Worm (Caenorhabditis elegans): ENCODE data around the gene T05C12.8.

T05C12.8 gene

ce11 chrII:8216922-8217321 lies 26.6 kb upstream of the T05C12.8 start, which contains the start of gene ifg-1:
Gene ifg-1, plus strand, starts transcription at chrII:8217222.
- TF ChIP-seq egl-18 (GFP tag; IDR thresholded peaks at IDR 0.05) (no peak), zfh-2 (GFP tag; conservative IDR thresholded peaks at IDR 0.05) (no peak), madf-6 (GFP tag; IDR thresholded peaks at IDR 0.05) (no peak)

- TF ChIP-seq athp-1 (tag; optimal IDR thresholded peaks at IDR 0.05) (no peak), aptf-3 (GFP tag; IDR thresholded peaks at IDR 0.05) (no peak), ztf-26 (tag; optimal IDR thresholded peaks at IDR 0.05) (no peak), F33H1.4 (GFP tag; IDR thresholded peaks at IDR 0.05) (peak; percentile 73), sea-2 (GFP tag; IDR thresholded peaks at IDR 0.05) (no peak), atf-7 (tag; optimal IDR thresholded peaks at IDR 0.05) (no peak), cebp-1 (GFP tag; IDR thresholded peaks at IDR 0.05) (peak; percentile 66; the same call in 1 of the 2 replicates), cebp-1 (tag; optimal IDR thresholded peaks at IDR 0.05) (peak; percentile 96), him-1 (tag; optimal IDR thresholded peaks at IDR 0.05) (no peak), nhr-80 (tag; optimal IDR thresholded peaks at IDR 0.05) (peak; percentile 5), hmg-1.2 (GFP tag; IDR thresholded peaks at IDR 0.05) (peak; percentile 90; the same call in 1 of the 2 replicates), B0261.1 (tag; optimal IDR thresholded peaks at IDR 0.05) (no peak), madf-6 (GFP tag; IDR thresholded peaks at IDR 0.05) (0 out of 2 replicates have a peak, but pooled peaks have one; percentile 24), F23B12.7 (tag; optimal IDR thresholded peaks at IDR 0.05; ENCODE audit: insufficient read depth) (peak; percentile 70), lsl-1 (GFP tag; optimal IDR thresholded peaks at IDR 0.05) (peak; percentile 33), bed-1 (GFP tag; IDR thresholded peaks at IDR 0.05) (no peak), snpc-3.4 (tag; optimal IDR thresholded peaks at IDR 0.05) (peak; percentile 36)
These were observed 26.1 kb upstream of the T05C12.8 start, which contains the start of gene M110.3 for ce11 chrII:8216433-8216832. Gene M110.3, minus strand, starts transcription at chrII:8216616.

ce11 chrII:8214367-8214766 lies 24.0 kb upstream of the T05C12.8 start, which contains the start of gene M110.10:
Gene M110.10, minus strand, starts transcription at chrII:8214467.
- TF ChIP-seq F57C9.4 (tag; optimal IDR thresholded peaks at IDR 0.05) (no peak), sea-2 (GFP tag; IDR thresholded peaks at IDR 0.05) (no peak), ZK185.1 (tag; optimal IDR thresholded peaks at IDR 0.05; ENCODE audit: poor library complexity, severe bottlenecking) (no peak), nfya-1 (tag; optimal IDR thresholded peaks at IDR 0.05; ENCODE audit: borderline replicate concordance, insufficient read depth) (no peak), F57A8.1 (GFP tag; optimal IDR thresholded peaks at IDR 0.05) (no peak), hrde-1 (tag; optimal IDR thresholded peaks at IDR 0.05; ENCODE audit: borderline replicate concordance) (no peak), snpc-1.1 (tag; optimal IDR thresholded peaks at IDR 0.05; ENCODE audit: insufficient read depth) (no peak), madf-8 (GFP tag; conservative IDR thresholded peaks at IDR 0.05) (no peak), atf-7 (tag; optimal IDR thresholded peaks at IDR 0.05) (no peak), ceh-58 (GFP tag; IDR thresholded peaks at IDR 0.05) (no peak), T26A5.8 (tag; optimal IDR thresholded peaks at IDR 0.05) (no peak), B0035.1 (tag; optimal IDR thresholded peaks at IDR 0.05) (no peak)

- TF ChIP-seq chd-7 (tag; optimal IDR thresholded peaks at IDR 0.05) (no peak), snpc-3.4 (tag; optimal IDR thresholded peaks at IDR 0.05) (no peak), mel-28 (tag; optimal IDR thresholded peaks at IDR 0.05; ENCODE audit: borderline replicate concordance) (no peak), egrh-3 (GFP tag; IDR thresholded peaks at IDR 0.05) (no peak), lag-1 (GFP tag; IDR thresholded peaks at IDR 0.05) (no peak), lin-40 (tag; optimal IDR thresholded peaks at IDR 0.05) (no peak)
These were observed 22.3 kb upstream of the T05C12.8 start, which contains the start of gene twk-3 for ce11 chrII:8212680-8213079. Gene twk-3, minus strand, starts transcription at chrII:8212780.

Data from whole organism, young adult.